3 fruit fly cellular contexts compared by ENCODE assay signal in genomic region chr2L:11323917-11324316, dm6.
TF ChIP-seq lines count a peak whose summit lies in the region.

No protein-coding gene starts in this region.

TF ChIP-seq in whole organism, embryonic, 481 proteins besides CTCF, POLR2A, EP300 and RAD21 (continued from another document and continues in another):
- TF ChIP-seq dpn (GFP tag; optimal IDR thresholded peaks at IDR 0.05; lab: Kevin White, UChicago) (peak; percentile 19 to 36), vfl (GFP tag; optimal IDR thresholded peaks at IDR 0.05; lab: Kevin White, UChicago) (no peak), nom (GFP tag; optimal IDR thresholded peaks at IDR 0.05; lab: Kevin White, UChicago) (peak; percentile 82), Adf1 (GFP tag; IDR thresholded peaks at IDR 0.05; lab: Robert Waterston, UW) (no peak), Mad (GFP tag; optimal IDR thresholded peaks at IDR 0.05; lab: Kevin White, UChicago) (peak; percentile 29), CG4404 (GFP tag; IDR thresholded peaks at IDR 0.05; lab: Robert Waterston, UW) (peak; percentile 38; the same call in 1 of the 2 replicates), stwl (tag; optimal IDR thresholded peaks at IDR 0.05; lab: Kevin White, UChicago) (peak; percentile 12), Deaf1 (tag; optimal IDR thresholded peaks at IDR 0.05; lab: Kevin White, UChicago) (peak; percentile 8), gem (tag; optimal IDR thresholded peaks at IDR 0.05; lab: Kevin White, UChicago) (peak; percentile 80), mam (GFP tag; optimal IDR thresholded peaks at IDR 0.05; lab: Kevin White, UChicago) (peak; percentile 26), CG7357 (GFP tag; IDR thresholded peaks at IDR 0.05; lab: Robert Waterston, UW) (0 out of 3 replicates have a peak, but pooled peaks have one; percentile 15), oc (tag; optimal IDR thresholded peaks at IDR 0.05; lab: Kevin White, UChicago) (peak; percentile 60), trem (tag; optimal IDR thresholded peaks at IDR 0.05; lab: Kevin White, UChicago) (peak; percentile 52), Atf3 (GFP tag; optimal IDR thresholded peaks at IDR 0.05; lab: Kevin White, UChicago) (peak; percentile 4), CkIIα-i1 (GFP tag; IDR thresholded peaks at IDR 0.05; lab: Robert Waterston, UW) (no peak), emc (GFP tag; optimal IDR thresholded peaks at IDR 0.05; lab: Kevin White, UChicago) (no peak), CG5953 (GFP tag; IDR thresholded peaks at IDR 0.05; lab: Robert Waterston, UW) (0 out of 2 replicates have a peak, but pooled peaks have one; percentile 7), Blimp-1 (GFP tag; optimal IDR thresholded peaks at IDR 0.05; lab: Kevin White, UChicago) (peak; percentile 68), gt (GFP tag; IDR thresholded peaks at IDR 0.05; lab: Robert Waterston, UW) (no peak), CG4617 (GFP tag; optimal IDR thresholded peaks at IDR 0.05; lab: Kevin White, UChicago; ENCODE audit: borderline replicate concordance) (no peak), lilli (GFP tag; optimal IDR thresholded peaks at IDR 0.05; lab: Kevin White, UChicago) (peak; percentile 28), pita (GFP tag; optimal IDR thresholded peaks at IDR 0.05; lab: Kevin White, UChicago) (no peak), CG4730 (GFP tag; IDR thresholded peaks at IDR 0.05; lab: Robert Waterston, UW) (peak; percentile 41), pb (GFP tag; optimal IDR thresholded peaks at IDR 0.05; lab: Kevin White, UChicago) (peak; percentile 44), CG15601 (tag; optimal IDR thresholded peaks at IDR 0.05; lab: Kevin White, UChicago) (peak; percentile 20), CG32532 (GFP tag; IDR thresholded peaks at IDR 0.05; lab: Robert Waterston, UW) (peak; percentile 48; the same call in 1 of the 2 replicates), dimm (GFP tag; IDR thresholded peaks at IDR 0.05; lab: Robert Waterston, UW) (peak; percentile 42), Hr51 (GFP tag; optimal IDR thresholded peaks at IDR 0.05; lab: Kevin White, UChicago) (peak in 1 of 2 experiments; percentile 64), CG8281 (tag; optimal IDR thresholded peaks at IDR 0.05; lab: Kevin White, UChicago) (no peak), croc (GFP tag; conservative IDR thresholded peaks at IDR 0.05; lab: Robert Waterston, UW) (peak; percentile 53; the same call in 2 of the 3 replicates), CG2199 (GFP tag; IDR thresholded peaks at IDR 0.05; lab: Robert Waterston, UW) (0 out of 3 replicates have a peak, but pooled peaks have one; percentile 54), tgo (GFP tag; IDR thresholded peaks at IDR 0.05; lab: Robert Waterston, UW) (peak; percentile 57), CG10209 (GFP tag; optimal IDR thresholded peaks at IDR 0.05; lab: Kevin White, UChicago) (peak; percentile 63), Atf6 (GFP tag; IDR thresholded peaks at IDR 0.05; lab: Robert Waterston, UW) (peak; percentile 26; the same call in 1 of the 2 replicates), chinmo (GFP tag; IDR thresholded peaks at IDR 0.05; lab: Robert Waterston, UW; ENCODE audit: partially characterized antibody) (no peak), CG5245 (GFP tag; optimal IDR thresholded peaks at IDR 0.05; lab: Kevin White, UChicago) (peak; percentile 52), CG4424 (GFP tag; optimal IDR thresholded peaks at IDR 0.05; lab: Kevin White, UChicago) (peak; percentile 68), CG11504 (tag; optimal IDR thresholded peaks at IDR 0.05; lab: Kevin White, UChicago) (peak; percentile 81), nerfin-2 (GFP tag; IDR thresholded peaks at IDR 0.05; lab: Robert Waterston, UW; ENCODE audit: partially characterized antibody) (no peak), hbn (GFP tag; IDR thresholded peaks at IDR 0.05; lab: Robert Waterston, UW; ENCODE audit: partially characterized antibody) (no peak), Max (GFP tag; optimal IDR thresholded peaks at IDR 0.05; lab: Kevin White, UChicago) (peak; percentile 2), onecut (GFP tag; IDR thresholded peaks at IDR 0.05; lab: Robert Waterston, UW) (peak; percentile 64)

TF ChIP-seq in whole organism, prepupa, 60 proteins besides CTCF, POLR2A, EP300 and RAD21 (continued from another document):
- TF ChIP-seq CG11294 (GFP tag; IDR thresholded peaks at IDR 0.05; lab: Robert Waterston, UW) (peak; percentile 89), CG16779 (tag; optimal IDR thresholded peaks at IDR 0.05; lab: Kevin White, UChicago) (peak; percentile 87), CG15336 (GFP tag; IDR thresholded peaks at IDR 0.05; lab: Robert Waterston, UW) (peak; percentile 97), CG31627 (GFP tag; optimal IDR thresholded peaks at IDR 0.05; lab: Kevin White, UChicago) (peak; percentile 93), Eip78C (GFP tag; lab: Kevin White, UChicago) (peak; percentile 98), vri (GFP tag; optimal IDR thresholded peaks at IDR 0.05; lab: Kevin White, UChicago) (peak; percentile 92), OdsH (GFP tag; optimal IDR thresholded peaks at IDR 0.05; lab: Kevin White, UChicago) (peak; percentile 92), Blimp-1 (GFP tag; optimal IDR thresholded peaks at IDR 0.05; lab: Kevin White, UChicago) (peak; percentile 59), CG3919 (GFP tag; optimal IDR thresholded peaks at IDR 0.05; lab: Kevin White, UChicago) (peak; percentile 97), Ets21C (GFP tag; optimal IDR thresholded peaks at IDR 0.05; lab: Kevin White, UChicago) (peak; percentile 82), CG8632 (GFP tag; optimal IDR thresholded peaks at IDR 0.05; lab: Kevin White, UChicago) (peak; percentile 91), Eip93F (GFP tag; optimal IDR thresholded peaks at IDR 0.05; lab: Kevin White, UChicago) (peak; percentile 57), CG34406 (GFP tag; optimal IDR thresholded peaks at IDR 0.05; lab: Kevin White, UChicago) (peak; percentile 91), CG32006 (GFP tag; optimal IDR thresholded peaks at IDR 0.05; lab: Kevin White, UChicago) (peak; percentile 94), salr (GFP tag; optimal IDR thresholded peaks at IDR 0.05; lab: Kevin White, UChicago) (peak; percentile 93 to 94), net (GFP tag; optimal IDR thresholded peaks at IDR 0.05; lab: Kevin White, UChicago) (peak; percentile 95), CG9139 (GFP tag; optimal IDR thresholded peaks at IDR 0.05; lab: Kevin White, UChicago) (peak; percentile 94), CG11902 (GFP tag; optimal IDR thresholded peaks at IDR 0.05; lab: Kevin White, UChicago) (peak; percentile 86), topi (GFP tag; optimal IDR thresholded peaks at IDR 0.05; lab: Kevin White, UChicago) (peak; percentile 92), fd59A (GFP tag; optimal IDR thresholded peaks at IDR 0.05; lab: Kevin White, UChicago) (peak; percentile 94), pdm3 (GFP tag; optimal IDR thresholded peaks at IDR 0.05; lab: Kevin White, UChicago) (peak; percentile 95), Hr4 (GFP tag; optimal IDR thresholded peaks at IDR 0.05; lab: Kevin White, UChicago) (peak; percentile 95), CG6808 (GFP tag; optimal IDR thresholded peaks at IDR 0.05; lab: Kevin White, UChicago) (peak; percentile 94), CG11762 (GFP tag; optimal IDR thresholded peaks at IDR 0.05; lab: Kevin White, UChicago; ENCODE audit: insufficient read depth) (peak; percentile 91), Gug (GFP tag; IDR thresholded peaks at IDR 0.05; lab: Robert Waterston, UW) (peak; percentile 91), fkh (GFP tag; optimal IDR thresholded peaks at IDR 0.05; lab: Kevin White, UChicago) (no peak), dsx (GFP tag; optimal IDR thresholded peaks at IDR 0.05; lab: Kevin White, UChicago; ENCODE audit: poor library complexity, severe bottlenecking) (peak; percentile 93), Hr39 (GFP tag; optimal IDR thresholded peaks at IDR 0.05; lab: Kevin White, UChicago) (peak; percentile 94), CG6163 (GFP tag; IDR thresholded peaks at IDR 0.05; lab: Robert Waterston, UW) (peak; percentile 98), Ets96B (tag; optimal IDR thresholded peaks at IDR 0.05; lab: Kevin White, UChicago) (peak; percentile 95), Eip75B (GFP tag; optimal IDR thresholded peaks at IDR 0.05; lab: Kevin White, UChicago) (peak; percentile 95), CG6792 (GFP tag; optimal IDR thresholded peaks at IDR 0.05; lab: Kevin White, UChicago) (peak; percentile 93), CG8319 (GFP tag; optimal IDR thresholded peaks at IDR 0.05; lab: Kevin White, UChicago) (peak; percentile 82), dac (GFP tag; optimal IDR thresholded peaks at IDR 0.05; lab: Kevin White, UChicago) (peak; percentile 85), Sox14 (GFP tag; optimal IDR thresholded peaks at IDR 0.05; lab: Kevin White, UChicago) (peak; percentile 96), Smox (GFP tag; optimal IDR thresholded peaks at IDR 0.05; lab: Kevin White, UChicago) (peak; percentile 89)

TF ChIP-seq in whole organism, wandering third instar larva, 38 proteins besides CTCF, POLR2A, EP300 and RAD21 (continued from another document):
- peak; percentile 94 for TF ChIP-seq fru (GFP tag; optimal IDR thresholded peaks at IDR 0.05; lab: Kevin White, UChicago)
- no peak for TF ChIP-seq usp (GFP tag; optimal IDR thresholded peaks at IDR 0.05; lab: Kevin White, UChicago)
